Worm (Caenorhabditis elegans) whole organism, dauer: ENCODE data around the gene picc-1.
"Not testable (repeated sequence)": the region's sequence is repeated elsewhere in the genome, so short reads cannot be mapped to it uniquely, and the experiment has no call there.

Source experiments
- unc-62 ChIP-seq: sonication (generic microtip); optimal IDR thresholded peaks from 2 replicates; lab custom pipeline; 2017; ENCODE audit warnings: missing biosample characterization, missing genetic modification reagents, missing genetic modification characterization

picc-1 gene

ce11 chrV:6015546-6016089, 3.2 kb upstream of the picc-1 start:
- no peak for TF ChIP-seq unc-62 (GFP tag; lab: Kevin White, UChicago)

- TF ChIP-seq unc-62 (GFP tag; lab: Kevin White, UChicago), result no peak
Observed at ce11 chrV:6016097-6016496, 2.7 kb upstream of the picc-1 start.

- no peak for TF ChIP-seq unc-62 (GFP tag; lab: Kevin White, UChicago)
Observed at ce11 chrV:6017630-6018029, 1.2 kb upstream of the picc-1 start, which contains the start of the genes rpt-2 and aps-1. rpt-2 (minus strand) TSS chrV:6017669. aps-1 (plus strand) TSS chrV:6017970.

- TF ChIP-seq unc-62 (GFP tag; lab: Kevin White, UChicago), result no peak
Observed at ce11 chrV:6022076-6022475, 3.3 kb downstream of the picc-1 start.

ce11 chrV:6030559-6030975, 11.8 kb downstream of the picc-1 start:
- no peak for TF ChIP-seq unc-62 (GFP tag; lab: Kevin White, UChicago)

ce11 chrV:6031585-6031984, 12.8 kb downstream of the picc-1 start:
- TF ChIP-seq unc-62 (GFP tag; lab: Kevin White, UChicago), result no peak

ce11 chrV:6033512-6033911, 14.7 kb downstream of the picc-1 start:
- TF ChIP-seq unc-62 (GFP tag; lab: Kevin White, UChicago), result no peak

- TF ChIP-seq unc-62 (GFP tag; lab: Kevin White, UChicago), result no peak
Observed at ce11 chrV:6034714-6035113, 15.9 kb downstream of the picc-1 start, which contains the start of gene dhs-17. dhs-17 (minus strand) TSS chrV:6034814.

- TF ChIP-seq unc-62 (GFP tag; lab: Kevin White, UChicago), result no peak
Observed at ce11 chrV:6036547-6036946, 17.8 kb downstream of the picc-1 start.

ce11 chrV:6038405-6039151, 19.8 kb downstream of the picc-1 start, which contains the start of gene F29G9.1:
F29G9.1 (plus strand) TSS chrV:6039101.
- not testable (repeated sequence) for TF ChIP-seq unc-62 (GFP tag; lab: Kevin White, UChicago)

- no peak for TF ChIP-seq unc-62 (GFP tag; lab: Kevin White, UChicago)
Observed at ce11 chrV:6041375-6041774, 22.6 kb downstream of the picc-1 start, which contains the start of gene R01B10.2. R01B10.2 (minus strand) TSS chrV:6041475.

ce11 chrV:6043275-6044271, 24.8 kb downstream of the picc-1 start, which contains the start of gene cpi-2:
cpi-2 (plus strand) TSS chrV:6044062.
- TF ChIP-seq unc-62 (GFP tag; lab: Kevin White, UChicago), result no peak

- no peak for TF ChIP-seq unc-62 (GFP tag; lab: Kevin White, UChicago)
Observed at ce11 chrV:6044448-6044847, 25.7 kb downstream of the picc-1 start.

- TF ChIP-seq unc-62 (GFP tag; lab: Kevin White, UChicago), result no peak
Observed at ce11 chrV:6044853-6045594, 26.2 kb downstream of the picc-1 start, which contains the start of gene R01B10.3. R01B10.3 (minus strand) TSS chrV:6045129.

ce11 chrV:6047818-6048217, 29.0 kb downstream of the picc-1 start, which contains the start of gene pgap-3:
pgap-3 (minus strand) TSS chrV:6047918.
- TF ChIP-seq unc-62 (GFP tag; lab: Kevin White, UChicago), result no peak
